Worm (Caenorhabditis elegans) whole organism, midembryonic: ENCODE results near the gene srd-26.

ENCODE experiments used
- cog-1 ChIP-seq: sonication (generic microtip); optimal IDR thresholded peaks from 2 replicates; lab custom pipeline; 2016; ENCODE audit warnings: missing genetic modification characterization, missing compliant biosample characterization
- flt-1 ChIP-seq: fragments of 200-800 bp; sonication (Bioruptor generic); IDR thresholded peaks from 2 replicates; pipeline ENCODE4 v1.3.6; 2022; ENCODE audit warnings: missing genetic modification characterization, missing compliant biosample characterization
- ref-1 ChIP-seq: fragments of 200-800 bp; sonication (Bioruptor generic); conservative IDR thresholded peaks from 2 replicates; pipeline ENCODE4 v1.3.6; 2022; ENCODE audit warnings: missing genetic modification reagents, missing genetic modification characterization, missing compliant biosample characterization
- tab-1 ChIP-seq: fragments of 200-800 bp; sonication (Bioruptor generic); IDR thresholded peaks from 2 replicates; pipeline ENCODE4 v1.3.6; 2022; ENCODE audit warnings: missing genetic modification characterization, missing compliant biosample characterization

ce11 chrV:14150966-14151365 lies 11.8 kb downstream of the srd-26 start:
- no peak for TF ChIP-seq flt-1
- no peak for TF ChIP-seq cog-1
- no peak for TF ChIP-seq tab-1 (GFP tag; lab: Robert Waterston, UW)
- no peak for TF ChIP-seq ref-1 (GFP tag; lab: Robert Waterston, UW)
